Fruit fly (Drosophila melanogaster): Measurements from ENCODE around the gene Chs2.
A peak's percentile ranks its signal among the peaks of the same experiment; 100 is the strongest.

Chs2 gene

DNA sequence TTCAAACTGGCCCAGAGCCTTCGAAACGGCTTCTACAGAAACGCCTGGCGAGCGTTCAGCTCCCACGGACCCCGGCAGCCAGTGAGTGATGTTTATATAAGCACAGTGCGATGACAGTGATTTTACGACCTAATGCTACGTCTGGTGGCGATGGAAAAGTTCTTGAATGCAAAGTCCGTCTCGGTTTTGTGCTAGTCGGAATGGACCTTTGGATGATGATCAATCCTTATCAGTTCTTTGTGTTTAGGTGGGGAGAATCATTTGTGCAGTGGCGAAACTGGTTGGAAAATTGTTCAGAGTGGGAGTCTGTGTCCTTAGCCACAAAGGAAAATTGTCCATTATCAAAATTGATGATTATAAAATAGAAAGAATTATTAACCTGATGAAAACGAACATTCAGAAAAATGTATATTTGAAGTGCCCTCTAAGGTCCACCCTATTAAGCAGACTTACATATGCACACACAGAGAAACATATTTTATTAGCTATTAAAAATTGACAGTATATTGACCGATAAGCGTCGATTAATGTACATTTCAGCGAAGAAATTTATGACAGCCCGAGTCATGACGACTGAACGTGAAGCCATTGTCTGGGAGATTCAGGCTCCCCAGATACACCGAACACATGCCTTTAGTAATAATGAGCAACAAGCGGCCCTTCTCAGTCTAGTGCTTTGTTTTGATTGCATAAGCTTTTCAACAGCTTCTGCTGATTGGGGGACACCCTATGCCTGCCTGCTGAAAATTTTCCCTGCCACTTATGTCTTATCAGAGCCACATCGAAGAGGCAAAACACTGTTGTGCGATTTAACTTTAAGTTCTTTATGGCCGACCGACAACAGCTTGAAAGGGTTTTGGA, 10.2 kb downstream of the Chs2 start (continued):
- TF ChIP-seq CG12659 (GFP tag; optimal IDR thresholded peaks at IDR 0.05) = no peak
- TF ChIP-seq Ssrp (tag; optimal IDR thresholded peaks at IDR 0.05) = no peak
- TF ChIP-seq CG2129 (GFP tag; IDR thresholded peaks at IDR 0.05; ENCODE audit: partially characterized antibody) = no peak
- no peak for TF ChIP-seq CG4424 (GFP tag; optimal IDR thresholded peaks at IDR 0.05)
- no peak for TF ChIP-seq Ada2b (GFP tag; IDR thresholded peaks at IDR 0.05)
- no peak for TF ChIP-seq CG10209 (GFP tag; optimal IDR thresholded peaks at IDR 0.05)
- TF ChIP-seq Fer1 (GFP tag; optimal IDR thresholded peaks at IDR 0.05) = no peak
- TF ChIP-seq CG1602 (GFP tag; optimal IDR thresholded peaks at IDR 0.05) = no peak
- TF ChIP-seq Aef1 (GFP tag; IDR thresholded peaks at IDR 0.05) = no peak
- TF ChIP-seq H15 (GFP tag; IDR thresholded peaks at IDR 0.05) = no peak
- no peak for TF ChIP-seq CG7372 (GFP tag; IDR thresholded peaks at IDR 0.05)
- TF ChIP-seq fd96Cb (tag; optimal IDR thresholded peaks at IDR 0.05) = no peak
- no peak for TF ChIP-seq CG2202 (tag; optimal IDR thresholded peaks at IDR 0.05)
- no peak for TF ChIP-seq dysf (GFP tag; IDR thresholded peaks at IDR 0.05)
- no peak for TF ChIP-seq CG12391 (tag; optimal IDR thresholded peaks at IDR 0.05)
- TF ChIP-seq CG7987 (GFP tag; optimal IDR thresholded peaks at IDR 0.05) = peak; percentile 15
- TF ChIP-seq CG1603 (tag; optimal IDR thresholded peaks at IDR 0.05) = no peak
- TF ChIP-seq wdn (GFP tag; IDR thresholded peaks at IDR 0.05) = no peak
- no peak for TF ChIP-seq CG15514 (GFP tag; optimal IDR thresholded peaks at IDR 0.05)
- TF ChIP-seq lbe (GFP tag; optimal IDR thresholded peaks at IDR 0.05) = peak; percentile 51
- no peak for TF ChIP-seq CG10979 (tag; optimal IDR thresholded peaks at IDR 0.05)
- no peak for TF ChIP-seq Tbp (GFP tag; optimal IDR thresholded peaks at IDR 0.05)
- no peak for TF ChIP-seq so (GFP tag; IDR thresholded peaks at IDR 0.05)
- TF ChIP-seq gem (tag; optimal IDR thresholded peaks at IDR 0.05) = no peak
- no peak for TF ChIP-seq CG9215 (GFP tag; IDR thresholded peaks at IDR 0.05)
- TF ChIP-seq lab (GFP tag; optimal IDR thresholded peaks at IDR 0.05) = peak; percentile 33
- no peak for TF ChIP-seq Hr3 (GFP tag; optimal IDR thresholded peaks at IDR 0.05)
- TF ChIP-seq CG8944 (GFP tag; optimal IDR thresholded peaks at IDR 0.05) = no peak
- no peak for TF ChIP-seq Trl (optimal IDR thresholded peaks at IDR 0.05)
- no peak for TF ChIP-seq Trl (GFP tag; optimal IDR thresholded peaks at IDR 0.05)
- no peak for TF ChIP-seq CG1647 (GFP tag; optimal IDR thresholded peaks at IDR 0.05)
- TF ChIP-seq Eip74EF (GFP tag; optimal IDR thresholded peaks at IDR 0.05) = no peak
- no peak for TF ChIP-seq ash1 (GFP tag; optimal IDR thresholded peaks at IDR 0.05)
- no peak for TF ChIP-seq CG11093 (GFP tag; IDR thresholded peaks at IDR 0.05)
- peak; percentile 32 for TF ChIP-seq CG2678 (tag; optimal IDR thresholded peaks at IDR 0.05)
- TF ChIP-seq dm (GFP tag; optimal IDR thresholded peaks at IDR 0.05) = no peak
- TF ChIP-seq ap (GFP tag; IDR thresholded peaks at IDR 0.05) = no peak
- TF ChIP-seq CG6175 (GFP tag; IDR thresholded peaks at IDR 0.05) = no peak
- TF ChIP-seq bbx (GFP tag; IDR thresholded peaks at IDR 0.05; ENCODE audit: partially characterized antibody) = no peak
- no peak for TF ChIP-seq CG17359 (tag; optimal IDR thresholded peaks at IDR 0.05)
- no peak for TF ChIP-seq shn (GFP tag; optimal IDR thresholded peaks at IDR 0.05)
- no peak for TF ChIP-seq wek (GFP tag; optimal IDR thresholded peaks at IDR 0.05)
- TF ChIP-seq slp2 (GFP tag; optimal IDR thresholded peaks at IDR 0.05) = no peak
- TF ChIP-seq seq (GFP tag; IDR thresholded peaks at IDR 0.05) = no peak
- no peak for TF ChIP-seq CG12155 (GFP tag; optimal IDR thresholded peaks at IDR 0.05)
- TF ChIP-seq lola (GFP tag; optimal IDR thresholded peaks at IDR 0.05) = no peak
- no peak for TF ChIP-seq bcd (GFP tag; optimal IDR thresholded peaks at IDR 0.05)
- TF ChIP-seq CG18619 (GFP tag; optimal IDR thresholded peaks at IDR 0.05) = peak; percentile 2
- TF ChIP-seq CG9609 (GFP tag; optimal IDR thresholded peaks at IDR 0.05) = no peak
- peak; percentile 14 for TF ChIP-seq CG7556 (GFP tag; optimal IDR thresholded peaks at IDR 0.05)
